Fruit fly (Drosophila melanogaster) whole organism, adult: ENCODE results near the gene CG3198.

Experiments used
- CG11617 ChIP-seq: fragments of 200-800 bp; sonication (Bioruptor generic); optimal IDR thresholded peaks from 2 replicates; lab custom pipeline; 2017; ENCODE audit warnings: mild to moderate bottlenecking, missing biosample characterization, missing genetic modification reagents, missing genetic modification characterization
- CG14711 ChIP-seq: fragments of 200-800 bp; sonication (Bioruptor generic); optimal IDR thresholded peaks from 2 replicates; lab custom pipeline; 2018; ENCODE audit warnings: missing biosample characterization, mild to moderate bottlenecking, missing genetic modification characterization, moderate library complexity
- CG1620 ChIP-seq: fragments of 200-800 bp; sonication (Bioruptor generic); optimal IDR thresholded peaks from 2 replicates; lab custom pipeline; 2016; ENCODE audit warnings: missing biosample characterization, missing genetic modification characterization
- Clk ChIP-seq: fragments of 200-800 bp; sonication (Bioruptor generic); optimal IDR thresholded peaks from 2 replicates; lab custom pipeline; 2017; ENCODE audit warnings: missing biosample characterization, missing genetic modification characterization
- Hr96 ChIP-seq: fragments of 200-800 bp; sonication (Bioruptor generic); optimal IDR thresholded peaks from 2 replicates; lab custom pipeline; 2016; ENCODE audit warnings: missing biosample characterization, missing genetic modification characterization
- Mnt ChIP-seq: fragments of 200-800 bp; sonication (Bioruptor generic); optimal IDR thresholded peaks from 2 replicates; lab custom pipeline; 2016; ENCODE audit warnings: missing biosample characterization, mild to moderate bottlenecking, missing genetic modification characterization
- bab1 ChIP-seq: fragments of 200-800 bp; sonication (Bioruptor generic); optimal IDR thresholded peaks from 3 replicates; lab custom pipeline; 2019; ENCODE audit warnings: missing biosample characterization, mild to moderate bottlenecking, missing genetic modification characterization, moderate library complexity
- cic ChIP-seq: fragments of 200-800 bp; sonication (Bioruptor generic); optimal IDR thresholded peaks from 2 replicates; lab custom pipeline; 2017; ENCODE audit warnings: missing biosample characterization, mild to moderate bottlenecking, missing genetic modification characterization, moderate library complexity

DNA sequence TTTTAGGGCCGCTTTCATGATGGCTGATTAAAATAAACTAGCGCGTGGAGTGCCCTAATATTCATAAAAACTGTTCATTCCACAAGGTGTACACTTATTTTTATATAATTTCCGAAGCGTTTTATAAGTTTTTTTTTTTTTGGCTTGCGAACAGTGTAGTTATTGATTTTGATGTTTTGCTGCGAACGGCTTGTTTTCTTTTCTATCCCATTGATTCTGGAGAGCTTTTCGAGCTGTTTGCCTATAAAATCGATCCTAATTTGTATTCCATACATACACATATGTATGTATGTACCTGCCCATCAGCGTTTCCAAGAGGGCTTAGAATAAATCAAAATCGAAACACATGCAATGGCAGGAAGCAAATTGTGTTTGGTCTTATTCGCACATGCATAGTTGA lies 36.5 kb upstream of the CG3198 start:
- TF ChIP-seq bab1 (no peak), CG14711 (tag; lab: Kevin White, UChicago) (no peak), Hr96 (GFP tag; lab: Kevin White, UChicago) (no peak), Clk (GFP tag; lab: Kevin White, UChicago) (no peak), Mnt (GFP tag; lab: Kevin White, UChicago) (no peak), cic (GFP tag; lab: Kevin White, UChicago) (no peak), CG1620 (GFP tag; lab: Kevin White, UChicago) (no peak), CG11617 (GFP tag; lab: Kevin White, UChicago) (no peak)
